Worm (Caenorhabditis elegans): ENCODE results near the gene nhr-9.

The nhr-9 gene

DNA sequence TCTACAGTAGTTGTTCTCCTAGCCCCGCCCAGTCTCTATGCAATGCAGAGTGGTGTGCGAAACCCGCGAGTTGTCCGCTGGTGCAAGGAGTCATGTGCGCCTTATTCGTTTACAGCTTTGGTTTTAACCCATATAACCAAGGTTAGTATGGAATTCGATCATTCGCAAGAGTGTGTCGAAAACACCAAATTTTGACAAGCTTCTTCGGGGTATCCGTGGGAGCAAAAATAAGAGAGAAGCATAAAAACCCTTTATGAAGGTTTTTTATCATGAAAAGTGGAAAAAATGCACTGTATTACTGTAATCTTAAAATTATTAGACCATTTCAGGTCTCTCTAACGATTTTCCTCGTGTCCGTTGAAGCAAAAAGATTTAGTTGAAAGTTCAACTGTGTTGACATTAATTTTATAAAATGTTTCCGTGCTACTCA is 46.9 kb downstream of the nhr-9 start (continued):
- TF ChIP-seq dpff-1 (tag; optimal IDR thresholded peaks at IDR 0.05) (peak; percentile 30), C17E4.6 (GFP tag; IDR thresholded peaks at IDR 0.05) (peak; percentile 60), atf-7 (tag; optimal IDR thresholded peaks at IDR 0.05) (no peak)

DNA sequence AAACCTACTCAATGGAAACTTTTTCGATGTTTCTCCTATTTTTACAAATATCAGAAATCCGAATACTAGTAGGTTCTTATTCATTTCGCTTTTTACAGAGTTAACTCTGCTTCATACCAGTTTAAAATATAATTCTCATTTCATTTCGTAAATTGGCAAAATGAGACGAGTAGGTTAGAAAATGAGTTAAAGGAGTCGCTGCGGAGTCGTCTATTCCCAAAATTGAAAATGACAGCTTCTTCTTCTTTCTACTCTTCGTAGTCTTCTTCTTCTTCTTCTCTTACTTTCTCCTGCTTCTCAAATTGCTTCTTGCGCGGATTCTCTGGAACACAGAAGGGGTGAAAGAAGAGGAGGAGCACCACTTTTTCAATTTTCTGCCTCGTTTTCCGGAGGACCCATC is 49.5 kb downstream of the nhr-9 start, which contains the start of gene glr-2:
Gene glr-2 (minus strand): TSS at position 211 of the 400 bp plus-strand sequence.
- TF ChIP-seq mes-4 (tag; optimal IDR thresholded peaks at IDR 0.05) (no peak), mcd-1 (GFP tag; IDR thresholded peaks at IDR 0.05) (no peak), nhr-27 (tag; optimal IDR thresholded peaks at IDR 0.05) (no peak), madf-8 (GFP tag; conservative IDR thresholded peaks at IDR 0.05) (no peak), attf-6 (GFP tag; IDR thresholded peaks at IDR 0.05) (no peak), unc-130 (GFP tag; optimal IDR thresholded peaks at IDR 0.05) (no peak)

DNA sequence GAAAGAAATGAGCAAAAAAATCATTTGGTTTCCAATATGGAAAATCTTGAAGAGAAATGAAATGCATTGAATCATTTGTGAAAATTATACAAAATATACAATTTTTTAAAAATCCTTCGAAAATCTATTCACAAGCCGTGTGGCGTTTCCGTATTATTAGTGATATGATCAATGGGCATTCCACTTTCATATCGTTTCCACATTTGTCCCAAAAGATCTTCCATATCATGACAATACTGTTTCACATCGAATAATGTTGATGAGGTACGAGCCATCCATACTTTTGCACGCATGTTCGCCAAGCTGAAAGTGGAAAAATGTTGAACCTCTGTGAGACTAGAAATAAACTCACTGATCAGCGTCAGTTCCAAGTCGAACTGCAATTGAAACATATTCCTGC is 51.1 kb downstream of the nhr-9 start:
- TF ChIP-seq F37B4.10 (GFP tag; IDR thresholded peaks at IDR 0.05) (no peak), athp-1 (tag; optimal IDR thresholded peaks at IDR 0.05) (no peak), madf-3 (GFP tag; IDR thresholded peaks at IDR 0.05) (0 out of 2 replicates have a peak, but pooled peaks have one; percentile 26)
